Fruit fly (Drosophila melanogaster): ENCODE data around the gene Nost.

The Nost gene

DNA sequence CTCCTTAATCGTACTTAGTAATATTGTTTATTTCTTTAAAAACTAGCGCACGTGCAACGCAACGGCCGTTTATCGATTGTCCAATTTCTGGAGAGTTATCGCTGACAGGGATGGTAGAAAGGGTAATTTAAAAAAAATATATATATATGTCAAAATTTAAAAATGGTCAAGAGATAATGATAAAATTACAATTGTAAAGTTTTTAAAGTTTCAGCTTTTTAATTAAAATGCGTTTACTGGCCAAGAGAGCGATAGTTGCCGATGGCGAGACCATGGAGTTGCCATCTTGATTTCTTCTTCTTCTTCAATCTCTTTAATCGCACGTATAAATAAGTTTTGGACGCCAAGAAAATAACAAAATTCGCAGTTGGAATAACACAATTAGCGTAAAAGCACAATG, 51.0 kb downstream of the Nost start, which contains the start of the genes CG7246 and HP1b (continued):
- peak; percentile 72 for TF ChIP-seq achi (GFP tag; optimal IDR thresholded peaks at IDR 0.05)
- peak; percentile 48 for TF ChIP-seq Lpt (GFP tag; optimal IDR thresholded peaks at IDR 0.05)
- peak; percentile 84 for TF ChIP-seq Eip78C (GFP tag)
- TF ChIP-seq CG8119 (GFP tag; IDR thresholded peaks at IDR 0.05) = 0 out of 3 replicates have a peak, but pooled peaks have one; percentile 38
- peak; percentile 72 for TF ChIP-seq Hr4 (GFP tag; optimal IDR thresholded peaks at IDR 0.05)
- peak; percentile 42 for TF ChIP-seq Sox14 (GFP tag; optimal IDR thresholded peaks at IDR 0.05)
- peak; percentile 52 for TF ChIP-seq Ets96B (tag; optimal IDR thresholded peaks at IDR 0.05)
- peak; percentile 66 for TF ChIP-seq pdm3 (GFP tag; optimal IDR thresholded peaks at IDR 0.05)
- TF ChIP-seq Gug (GFP tag; IDR thresholded peaks at IDR 0.05) = peak; percentile 61; the same call in 1 of the 2 replicates
- TF ChIP-seq ss (GFP tag; optimal IDR thresholded peaks at IDR 0.05) = peak in 1 of 2 experiments; percentile 56
- TF ChIP-seq CG1621 (tag; optimal IDR thresholded peaks at IDR 0.05) = peak; percentile 14
- TF ChIP-seq CG6854 (GFP tag; optimal IDR thresholded peaks at IDR 0.05) = no peak
- TF ChIP-seq CG6276 (GFP tag; optimal IDR thresholded peaks at IDR 0.05) = no peak
- TF ChIP-seq salr (GFP tag; optimal IDR thresholded peaks at IDR 0.05) = peak in 1 of 2 experiments; percentile 51
- peak; percentile 21 for TF ChIP-seq CG6808 (GFP tag; optimal IDR thresholded peaks at IDR 0.05)
- peak; percentile 36; the same call in 1 of the 2 replicates for TF ChIP-seq CG15336 (GFP tag; IDR thresholded peaks at IDR 0.05)

dm6 chrX:9082600-9082999, 52.6 kb downstream of the Nost start, which contains the start of gene APC4:
Gene APC4 (plus strand): TSS chrX:9082931.
- TF ChIP-seq fkh (GFP tag; optimal IDR thresholded peaks at IDR 0.05) = no peak
- TF ChIP-seq Sox102F (GFP tag; optimal IDR thresholded peaks at IDR 0.05) = no peak
- no peak for TF ChIP-seq Gug (GFP tag; IDR thresholded peaks at IDR 0.05)
- TF ChIP-seq achi (GFP tag; optimal IDR thresholded peaks at IDR 0.05) = peak; percentile 9
- TF ChIP-seq Hr4 (GFP tag; optimal IDR thresholded peaks at IDR 0.05) = no peak
- TF ChIP-seq pdm3 (GFP tag; optimal IDR thresholded peaks at IDR 0.05) = peak; percentile 43
- TF ChIP-seq CG10669 (GFP tag; optimal IDR thresholded peaks at IDR 0.05) = peak; percentile 31
- TF ChIP-seq CG7368 (GFP tag; optimal IDR thresholded peaks at IDR 0.05) = no peak
- no peak for TF ChIP-seq CG9139 (GFP tag; optimal IDR thresholded peaks at IDR 0.05)
- peak; percentile 42 for TF ChIP-seq Hr39 (GFP tag; optimal IDR thresholded peaks at IDR 0.05)
- no peak for TF ChIP-seq Sox15 (GFP tag; optimal IDR thresholded peaks at IDR 0.05)
- TF ChIP-seq CG31627 (GFP tag; optimal IDR thresholded peaks at IDR 0.05) = peak; percentile 32
- TF ChIP-seq CG3032 (tag; optimal IDR thresholded peaks at IDR 0.05) = peak; percentile 47
- no peak for TF ChIP-seq Met (GFP tag; optimal IDR thresholded peaks at IDR 0.05)
- peak; percentile 80 for TF ChIP-seq Eip78C (GFP tag)
- TF ChIP-seq CG32006 (GFP tag; optimal IDR thresholded peaks at IDR 0.05) = peak; percentile 44
- TF ChIP-seq OdsH (GFP tag; optimal IDR thresholded peaks at IDR 0.05) = peak; percentile 34
- no peak for TF ChIP-seq fd59A (GFP tag; optimal IDR thresholded peaks at IDR 0.05)
- TF ChIP-seq CG4318 (GFP tag; optimal IDR thresholded peaks at IDR 0.05) = no peak
- TF ChIP-seq CG6808 (GFP tag; optimal IDR thresholded peaks at IDR 0.05) = peak; percentile 38
- peak; percentile 48 for TF ChIP-seq CG10631 (GFP tag; optimal IDR thresholded peaks at IDR 0.05)
- peak; percentile 2 for TF ChIP-seq dac (GFP tag; optimal IDR thresholded peaks at IDR 0.05)
- TF ChIP-seq CG6792 (GFP tag; optimal IDR thresholded peaks at IDR 0.05) = peak; percentile 8
- peak; percentile 40 for TF ChIP-seq Eip75B (GFP tag; optimal IDR thresholded peaks at IDR 0.05)
- no peak for TF ChIP-seq CG34406 (GFP tag; optimal IDR thresholded peaks at IDR 0.05)
- no peak for TF ChIP-seq CG8319 (GFP tag; optimal IDR thresholded peaks at IDR 0.05)
- peak; percentile 7 to 30 for TF ChIP-seq ss (GFP tag; optimal IDR thresholded peaks at IDR 0.05)
- peak; percentile 41 for TF ChIP-seq topi (GFP tag; optimal IDR thresholded peaks at IDR 0.05)
- TF ChIP-seq esn (GFP tag; optimal IDR thresholded peaks at IDR 0.05) = peak; percentile 55
- no peak for TF ChIP-seq fd85E (GFP tag; optimal IDR thresholded peaks at IDR 0.05)
- no peak for TF ChIP-seq Lpt (GFP tag; optimal IDR thresholded peaks at IDR 0.05)
- peak; percentile 24 for TF ChIP-seq acj6 (GFP tag; optimal IDR thresholded peaks at IDR 0.05)
- peak in 1 of 2 experiments; percentile 12 for TF ChIP-seq salr (GFP tag; optimal IDR thresholded peaks at IDR 0.05)
- TF ChIP-seq CG11902 (GFP tag; optimal IDR thresholded peaks at IDR 0.05) = peak; percentile 5
- TF ChIP-seq Sox14 (GFP tag; optimal IDR thresholded peaks at IDR 0.05) = peak; percentile 48
- peak; percentile 11 for TF ChIP-seq Ets21C (GFP tag; optimal IDR thresholded peaks at IDR 0.05)
- peak; percentile 24 for TF ChIP-seq cyc (GFP tag; optimal IDR thresholded peaks at IDR 0.05)
- peak; percentile 52 for TF ChIP-seq lz (GFP tag; optimal IDR thresholded peaks at IDR 0.05)
- peak; percentile 71 for TF ChIP-seq svp (GFP tag)

Data from whole organism, prepupa.